Worm (Caenorhabditis elegans): ENCODE data around the gene gnrr-5.
A peak's percentile ranks its signal among the peaks of the same experiment; 100 is the strongest.

Gene gnrr-5

DNA sequence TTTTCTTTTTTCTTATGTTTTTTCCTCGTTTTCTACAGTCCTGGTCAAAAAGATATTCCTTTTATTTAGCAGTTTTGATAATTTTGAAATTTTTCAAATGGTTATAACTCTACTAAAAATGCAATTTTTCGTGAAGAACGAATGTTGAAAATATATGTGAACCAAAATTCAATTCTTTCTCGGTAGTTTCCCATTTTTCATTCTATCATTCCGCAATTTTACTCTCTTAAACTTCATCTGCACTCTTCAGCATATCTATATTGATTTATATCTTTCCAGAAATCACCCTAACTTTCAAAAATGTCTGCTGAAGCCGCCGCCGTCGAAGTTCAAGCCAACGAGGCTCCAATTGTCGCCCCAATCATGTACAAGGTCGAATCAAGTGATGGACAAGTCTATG lies 32.4 kb downstream of the gnrr-5 start, which contains the start of gene skr-7:
TSS of gene skr-7 (plus strand) at position 301 of the 400 bp plus-strand sequence.
- TF ChIP-seq sem-2 (GFP tag; optimal IDR thresholded peaks at IDR 0.05) (no peak), sptf-1 (tag; optimal IDR thresholded peaks at IDR 0.05) (no peak), mls-2 (tag; optimal IDR thresholded peaks at IDR 0.05) (no peak), flh-1 (GFP tag; optimal IDR thresholded peaks at IDR 0.05) (no peak), cnd-1 (tag; optimal IDR thresholded peaks at IDR 0.05) (no peak), ceh-83 (GFP tag; optimal IDR thresholded peaks at IDR 0.05) (no peak), lin-13 (tag; optimal IDR thresholded peaks at IDR 0.05) (no peak), lsy-2 (tag; optimal IDR thresholded peaks at IDR 0.05) (no peak)

DNA sequence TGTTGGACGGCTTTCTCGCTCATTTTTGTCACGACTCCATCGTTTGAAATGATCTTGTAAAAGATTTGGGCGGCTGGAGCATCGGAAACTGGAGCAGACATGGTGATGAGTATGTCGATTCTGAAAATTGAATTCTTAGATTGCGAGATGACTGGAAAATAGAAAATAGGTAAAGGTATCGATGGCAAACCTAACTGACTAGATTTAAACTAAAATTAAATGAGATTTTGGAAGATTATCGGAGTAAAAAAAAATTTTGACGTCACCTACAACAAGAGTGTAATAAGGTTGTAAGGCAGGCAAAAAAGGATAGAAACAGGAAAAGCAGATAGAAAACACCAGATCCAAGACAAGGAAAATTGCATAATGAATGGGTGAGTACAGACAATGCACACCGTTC lies 33.1 kb downstream of the gnrr-5 start, which contains the start of gene skr-14:
TSS of gene skr-14 (minus strand) at position 101 of the 400 bp plus-strand sequence.
- TF ChIP-seq lin-13 (tag; optimal IDR thresholded peaks at IDR 0.05) (no peak), cnd-1 (tag; optimal IDR thresholded peaks at IDR 0.05) (no peak), blmp-1 (tag; optimal IDR thresholded peaks at IDR 0.05) (no peak), tbx-8 (GFP tag; optimal IDR thresholded peaks at IDR 0.05) (no peak), nhr-28 (tag; optimal IDR thresholded peaks at IDR 0.05) (no peak)

DNA sequence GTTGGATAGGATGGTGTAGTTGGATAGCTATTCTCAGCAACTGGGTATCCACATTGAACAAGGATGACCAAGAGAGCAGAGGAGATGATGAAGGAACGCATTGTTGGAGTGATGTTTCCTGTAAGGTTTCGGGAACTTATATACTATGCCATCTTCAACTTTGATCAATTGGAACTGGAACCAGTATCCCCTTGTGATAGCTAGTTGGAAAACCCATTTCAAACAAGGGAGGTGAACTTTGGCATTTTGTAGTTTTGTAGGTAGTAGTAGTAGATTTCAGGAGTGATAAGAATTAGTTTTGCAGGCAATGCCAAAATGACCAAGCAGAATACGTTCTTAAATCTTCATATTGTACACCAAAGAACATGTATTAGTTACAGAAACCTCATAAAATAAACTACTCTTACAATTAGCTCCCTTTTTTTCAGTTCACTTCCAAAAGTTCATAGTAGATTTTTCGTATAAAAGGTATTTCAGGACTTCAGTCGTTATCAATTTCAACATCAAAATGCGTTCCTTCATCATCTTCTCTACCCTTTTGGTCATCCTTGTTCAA lies 34.7 kb downstream of the gnrr-5 start, which contains the start of the genes Y47D7A.7 and Y47D7A.2:
TSS of gene Y47D7A.7 (minus strand) at position 101 of the 556 bp plus-strand sequence.
TSS of gene Y47D7A.2 (plus strand) at position 506 of the 556 bp plus-strand sequence.
- TF ChIP-seq lin-32 (GFP tag; optimal IDR thresholded peaks at IDR 0.05) (no peak), zip-8 (tag; optimal IDR thresholded peaks at IDR 0.05) (no peak), hlh-1 (tag; optimal IDR thresholded peaks at IDR 0.05) (no peak), cnd-1 (tag; optimal IDR thresholded peaks at IDR 0.05) (no peak), snpc-4 (tag; optimal IDR thresholded peaks at IDR 0.05) (no peak), ztf-11 (tag; optimal IDR thresholded peaks at IDR 0.05) (no peak), elt-3 (tag; optimal IDR thresholded peaks at IDR 0.05) (no peak), ces-1 (GFP tag; optimal IDR thresholded peaks at IDR 0.05) (no peak), bed-3 (GFP tag; optimal IDR thresholded peaks at IDR 0.05) (no peak)

DNA sequence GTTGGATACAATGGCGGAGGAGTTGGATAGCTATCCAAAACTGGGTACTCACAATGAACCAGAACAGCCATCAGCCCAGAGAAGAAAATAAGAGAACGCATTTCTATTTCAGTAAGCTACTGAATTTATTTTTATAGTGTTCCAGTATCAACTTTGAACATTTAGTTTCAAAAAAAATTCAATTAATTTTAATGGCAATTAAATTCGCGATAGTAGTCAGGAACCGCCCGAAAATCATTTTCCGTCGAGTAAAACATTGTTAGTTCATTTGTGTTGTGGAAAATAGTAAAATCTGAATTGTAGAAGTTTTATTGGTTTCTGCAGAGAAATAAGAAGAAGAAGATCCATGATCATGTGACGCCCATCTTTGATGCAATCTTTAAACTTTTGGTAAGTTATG lies 36.4 kb downstream of the gnrr-5 start, which contains the start of gene Y47D7A.6:
TSS of gene Y47D7A.6 (minus strand) at position 101 of the 400 bp plus-strand sequence.
- TF ChIP-seq lin-13 (tag; optimal IDR thresholded peaks at IDR 0.05) = no peak
- no peak for TF ChIP-seq ceh-39 (tag; optimal IDR thresholded peaks at IDR 0.05)

DNA sequence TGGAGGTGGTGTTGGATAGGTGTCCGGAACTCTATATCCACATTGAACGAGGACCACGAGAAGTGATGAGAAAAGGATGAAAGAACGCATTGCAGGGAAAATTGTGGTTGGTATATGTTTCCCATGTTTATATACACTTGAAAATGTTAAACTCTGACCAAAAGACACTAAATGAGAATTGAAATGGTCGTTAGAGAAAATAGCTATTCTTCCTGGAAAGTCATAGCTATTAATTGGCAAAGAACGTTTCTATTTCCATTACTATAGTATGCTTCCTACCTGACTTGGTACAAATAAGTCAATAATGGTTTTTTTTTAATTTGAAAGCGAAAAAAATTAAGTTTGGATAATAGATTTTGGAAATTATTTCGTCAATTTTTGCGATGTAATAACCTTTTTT lies 37.8 kb downstream of the gnrr-5 start, which contains the start of gene Y47D7A.18:
TSS of gene Y47D7A.18 (minus strand) at position 101 of the 400 bp plus-strand sequence.
- TF ChIP-seq ceh-43 (GFP tag; optimal IDR thresholded peaks at IDR 0.05) = no peak
- TF ChIP-seq sptf-1 (tag; optimal IDR thresholded peaks at IDR 0.05) = no peak
- TF ChIP-seq unc-62 (GFP tag; optimal IDR thresholded peaks at IDR 0.05) = no peak
- no peak for TF ChIP-seq hlh-1 (tag; optimal IDR thresholded peaks at IDR 0.05)
- TF ChIP-seq ztf-11 (tag; optimal IDR thresholded peaks at IDR 0.05) = no peak
- TF ChIP-seq mls-2 (tag; optimal IDR thresholded peaks at IDR 0.05) = no peak
- no peak for TF ChIP-seq nhr-12 (tag; optimal IDR thresholded peaks at IDR 0.05)
- no peak for TF ChIP-seq flh-1 (GFP tag; optimal IDR thresholded peaks at IDR 0.05)
- TF ChIP-seq zip-8 (tag; optimal IDR thresholded peaks at IDR 0.05) = no peak
- TF ChIP-seq ceh-39 (tag; optimal IDR thresholded peaks at IDR 0.05) = no peak

DNA sequence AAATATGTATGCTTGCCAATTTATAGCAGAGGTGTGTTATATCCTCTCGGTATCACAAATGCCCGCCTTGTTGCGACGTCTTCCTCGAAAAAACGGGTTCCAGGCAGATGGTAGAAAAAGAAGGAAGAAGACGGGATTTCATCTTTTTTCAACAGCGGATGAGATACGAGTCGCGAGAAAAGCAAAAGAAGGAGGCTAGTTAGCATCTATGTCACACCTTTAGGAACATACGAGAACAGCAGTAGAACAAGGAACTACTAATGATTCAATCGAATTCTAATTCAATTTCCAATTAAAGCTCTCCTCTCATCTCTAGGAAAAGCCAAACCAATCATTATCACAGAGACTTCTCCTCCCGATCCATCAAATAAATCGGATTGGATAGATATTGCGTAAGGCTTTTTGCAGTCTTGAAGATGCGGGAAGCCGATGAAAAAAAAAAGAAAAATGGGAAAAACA lies 39.9 kb downstream of the gnrr-5 start, which contains the start of gene grl-5:
TSS of gene grl-5 (minus strand) at position 51 of the 459 bp plus-strand sequence.
- TF ChIP-seq zip-8 (tag; optimal IDR thresholded peaks at IDR 0.05) (peak; percentile 48), nhr-237 (tag; optimal IDR thresholded peaks at IDR 0.05) (no peak), nhr-28 (tag; optimal IDR thresholded peaks at IDR 0.05) (no peak), drap-1 (GFP tag; optimal IDR thresholded peaks at IDR 0.05) (no peak)

DNA sequence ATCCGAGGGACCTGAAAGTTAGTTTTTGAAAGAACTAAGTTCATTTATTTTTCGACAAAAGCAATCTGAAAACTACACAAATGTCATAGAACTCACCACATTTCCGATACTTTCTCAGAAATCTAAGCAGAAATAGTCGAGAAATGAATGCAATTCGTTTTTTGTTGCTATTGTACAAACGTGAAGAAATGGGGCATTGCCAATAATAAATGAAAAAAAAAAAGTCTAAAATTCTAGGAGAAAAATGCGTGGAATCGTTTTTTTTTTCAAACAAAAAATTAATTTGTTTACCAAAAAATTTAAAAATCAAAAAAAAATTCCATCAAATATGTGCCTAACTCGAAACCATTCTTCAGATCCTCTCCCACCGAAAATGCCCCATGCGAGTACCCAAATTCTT lies 42.8 kb downstream of the gnrr-5 start, which contains the start of gene Y47D7A.17:
TSS of gene Y47D7A.17 (minus strand) at position 101 of the 400 bp plus-strand sequence.
- TF ChIP-seq M03D4.4 (tag; optimal IDR thresholded peaks at IDR 0.05) = no peak
- no peak for TF ChIP-seq hlh-1 (tag; optimal IDR thresholded peaks at IDR 0.05)
- no peak for TF ChIP-seq ceh-39 (tag; optimal IDR thresholded peaks at IDR 0.05)
- TF ChIP-seq unc-120 (tag; optimal IDR thresholded peaks at IDR 0.05; ENCODE audit: poor library complexity, severe bottlenecking) = no peak
- TF ChIP-seq nhr-237 (tag; optimal IDR thresholded peaks at IDR 0.05) = no peak
- TF ChIP-seq ztf-11 (tag; optimal IDR thresholded peaks at IDR 0.05) = no peak

All from whole organism, mixed stage, embryonic.